Worm (Caenorhabditis elegans): ENCODE data around the gene F54D5.17.

Gene F54D5.17

DNA sequence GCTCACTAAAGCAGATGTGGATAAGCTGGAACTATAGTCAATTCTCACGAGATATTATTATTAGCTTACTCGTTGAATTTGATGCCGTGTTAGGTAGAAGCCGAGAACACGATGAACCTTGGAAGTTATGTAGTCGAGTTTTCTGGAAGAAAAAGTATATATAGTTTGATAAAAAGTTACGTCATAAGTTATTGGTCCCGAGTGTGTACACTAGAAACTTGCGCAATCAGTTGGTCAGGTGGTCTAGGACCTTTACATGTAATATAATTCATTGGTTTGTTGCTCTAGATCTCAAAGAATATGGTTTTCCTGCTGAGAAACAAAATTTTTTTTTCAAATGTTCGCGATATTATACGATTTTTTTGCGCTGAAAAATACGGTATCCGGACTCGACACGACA is 20.5 kb upstream of the F54D5.17 start:
- TF ChIP-seq zag-1 (tag; optimal IDR thresholded peaks at IDR 0.05): no peak
- no peak for TF ChIP-seq nhr-76 (tag; optimal IDR thresholded peaks at IDR 0.05)
- no peak for TF ChIP-seq attf-4 (tag; optimal IDR thresholded peaks at IDR 0.05)
- no peak for TF ChIP-seq ceh-20 (GFP tag; IDR thresholded peaks at IDR 0.05)
- no peak for TF ChIP-seq ZK337.2 (GFP tag; IDR thresholded peaks at IDR 0.05)
- TF ChIP-seq duxl-1 (tag; optimal IDR thresholded peaks at IDR 0.05; ENCODE audit: poor library complexity): no peak
- TF ChIP-seq T26A8.4 (GFP tag; IDR thresholded peaks at IDR 0.05): no peak
- no peak for TF ChIP-seq ces-1 (GFP tag; optimal IDR thresholded peaks at IDR 0.05)
- no peak for TF ChIP-seq hif-1 (tag; optimal IDR thresholded peaks at IDR 0.05)
- TF ChIP-seq ceh-82 (tag; optimal IDR thresholded peaks at IDR 0.05): no peak
- TF ChIP-seq ctbp-1 (GFP tag; IDR thresholded peaks at IDR 0.05): no peak
- no peak for TF ChIP-seq nhr-237 (tag; optimal IDR thresholded peaks at IDR 0.05)

- no peak for TF ChIP-seq nhr-41 (GFP tag; IDR thresholded peaks at IDR 0.05)
- TF ChIP-seq aha-1 (tag): peak; percentile 63
These were observed 19.9 kb upstream of the F54D5.17 start for ce11 chrII:11536505-11536904.

DNA sequence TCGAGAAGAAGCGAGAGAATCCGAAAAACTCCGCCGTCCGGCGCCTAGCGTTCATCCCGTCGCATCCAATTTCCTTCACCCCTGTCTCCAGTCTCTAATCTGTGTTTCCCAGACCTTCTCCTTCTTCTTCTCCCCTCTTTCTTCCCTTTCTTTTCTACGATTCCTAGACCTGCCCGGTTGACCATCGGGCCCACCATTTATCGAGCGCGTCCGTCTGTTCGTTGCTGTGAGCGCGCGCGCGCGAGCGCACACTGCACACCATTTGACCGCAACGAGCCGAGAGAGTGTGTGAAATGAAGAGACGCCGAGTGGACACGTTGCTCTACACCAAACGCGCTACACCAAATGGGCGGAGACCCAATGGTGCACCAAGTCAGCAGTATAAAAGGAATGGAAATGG is 19.3 kb upstream of the F54D5.17 start:
- peak; percentile 73 for TF ChIP-seq lin-38 (GFP tag; IDR thresholded peaks at IDR 0.05)
- TF ChIP-seq dmd-8 (GFP tag; IDR thresholded peaks at IDR 0.05): no peak
- TF ChIP-seq unc-130 (GFP tag; optimal IDR thresholded peaks at IDR 0.05): peak; percentile 70
- peak; percentile 82 for TF ChIP-seq set-16 (GFP tag; IDR thresholded peaks at IDR 0.05)
- TF ChIP-seq D1046.2 (GFP tag; IDR thresholded peaks at IDR 0.05): 0 out of 2 replicates have a peak, but pooled peaks have one; percentile 8
- TF ChIP-seq aha-1 (tag): no peak
- TF ChIP-seq mdl-1 (tag; optimal IDR thresholded peaks at IDR 0.05): peak in 1 of 2 experiments; percentile 3
- peak; percentile 64; the same call in 1 of the 2 replicates for TF ChIP-seq Y48G9A.11 (GFP tag; IDR thresholded peaks at IDR 0.05)
- peak; percentile 9 for TF ChIP-seq spr-3 (GFP tag; optimal IDR thresholded peaks at IDR 0.05)
- no peak for TF ChIP-seq madf-9 (GFP tag; conservative IDR thresholded peaks at IDR 0.05)

DNA sequence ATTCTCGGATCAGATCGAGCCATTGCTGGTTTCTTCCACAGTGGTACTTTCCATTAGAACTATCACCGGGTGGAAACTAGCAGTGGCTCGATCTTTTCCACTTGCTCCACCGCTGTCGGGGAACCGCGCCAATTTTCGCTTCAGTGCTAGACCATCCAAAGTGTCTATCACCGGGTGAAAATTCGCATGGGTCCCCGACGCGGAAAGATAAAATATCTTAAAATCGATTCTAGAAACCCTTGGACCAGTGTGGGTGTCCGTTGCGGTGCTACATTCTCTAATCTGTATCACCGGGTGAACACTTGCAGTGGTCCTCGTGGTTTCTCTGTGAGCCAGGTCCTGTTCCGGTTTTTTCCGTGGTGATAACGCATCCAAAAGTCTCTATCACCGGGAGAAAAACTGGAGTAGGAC is 18.8 kb upstream of the F54D5.17 start:
- TF ChIP-seq pha-4 (GFP tag; IDR thresholded peaks at IDR 0.05): no peak
- no peak for TF ChIP-seq pha-4 (tag; optimal IDR thresholded peaks at IDR 0.05)
- TF ChIP-seq dmd-8 (GFP tag; IDR thresholded peaks at IDR 0.05): no peak
- no peak for TF ChIP-seq mxl-3 (GFP tag; optimal IDR thresholded peaks at IDR 0.05)
- no peak for TF ChIP-seq tra-1 (GFP tag; IDR thresholded peaks at IDR 0.05)

DNA sequence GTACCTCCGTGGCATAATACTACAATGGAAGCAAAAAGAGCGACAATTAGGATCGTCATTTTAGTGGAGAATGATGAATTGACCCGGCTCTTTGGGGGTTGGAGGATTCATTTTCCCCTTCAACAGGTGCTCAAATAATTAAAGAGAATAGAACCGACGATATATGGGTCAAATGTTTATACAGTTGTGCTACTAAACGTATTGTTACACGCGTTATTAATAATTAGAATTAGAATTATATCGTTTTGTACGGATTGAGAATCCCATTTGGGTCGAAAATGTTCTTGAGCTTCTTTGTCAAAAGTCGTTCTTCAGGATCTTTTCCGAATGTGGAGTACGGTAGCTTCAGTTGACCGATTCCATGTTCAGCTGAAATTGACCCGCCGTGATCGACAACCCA is 17.7 kb upstream of the F54D5.17 start, which contains the start of gene Y62F5A.9:
Y62F5A.9 (minus strand) TSS at position 101 of the 400 bp plus-strand sequence.
- TF ChIP-seq lin-15B (tag; optimal IDR thresholded peaks at IDR 0.05) (no peak), attf-4 (tag; optimal IDR thresholded peaks at IDR 0.05) (no peak), T26A8.4 (GFP tag; IDR thresholded peaks at IDR 0.05) (no peak), daf-16 (GFP tag; optimal IDR thresholded peaks at IDR 0.05) (no peak), daf-16 (tag; optimal IDR thresholded peaks at IDR 0.05) (peak; percentile 32), dmd-8 (GFP tag; IDR thresholded peaks at IDR 0.05) (0 out of 2 replicates have a peak, but pooled peaks have one; percentile 5), lim-7 (GFP tag; IDR thresholded peaks at IDR 0.05) (0 out of 2 replicates have a peak, but pooled peaks have one; percentile 10)

- TF ChIP-seq hif-1 (tag; optimal IDR thresholded peaks at IDR 0.05): no peak
- TF ChIP-seq lim-7 (GFP tag; IDR thresholded peaks at IDR 0.05): no peak
- no peak for TF ChIP-seq ZK546.5 (tag; optimal IDR thresholded peaks at IDR 0.05)
- peak; percentile 34 for TF ChIP-seq dpl-1 (GFP tag; optimal IDR thresholded peaks at IDR 0.05)
- peak; percentile 32 for TF ChIP-seq ama-1 (optimal IDR thresholded peaks at IDR 0.05)
- no peak for TF ChIP-seq ZK337.2 (GFP tag; IDR thresholded peaks at IDR 0.05)
- TF ChIP-seq lsy-2 (tag; optimal IDR thresholded peaks at IDR 0.05): peak in 1 of 2 experiments; percentile 61
- peak; percentile 20 for TF ChIP-seq mep-1 (tag; optimal IDR thresholded peaks at IDR 0.05)
- no peak for TF ChIP-seq tag-97 (GFP tag; IDR thresholded peaks at IDR 0.05)
- no peak for TF ChIP-seq lin-39 (tag; optimal IDR thresholded peaks at IDR 0.05)
- TF ChIP-seq duxl-1 (tag; optimal IDR thresholded peaks at IDR 0.05; ENCODE audit: poor library complexity): no peak
- TF ChIP-seq daf-16 (GFP tag; optimal IDR thresholded peaks at IDR 0.05): no peak
- peak; percentile 68 for TF ChIP-seq daf-16 (tag; optimal IDR thresholded peaks at IDR 0.05)
- no peak for TF ChIP-seq pha-4 (GFP tag; IDR thresholded peaks at IDR 0.05)
- TF ChIP-seq pha-4 (tag; optimal IDR thresholded peaks at IDR 0.05): no peak
- peak; percentile 42; the same call in 1 of the 2 replicates for TF ChIP-seq arid-1 (GFP tag; conservative IDR thresholded peaks at IDR 0.05)
- TF ChIP-seq nhr-102 (tag; optimal IDR thresholded peaks at IDR 0.05): no peak
- peak; percentile 6 for TF ChIP-seq hlh-30 (tag; optimal IDR thresholded peaks at IDR 0.05; ENCODE audit: insufficient read depth)
- TF ChIP-seq ceh-28 (tag; optimal IDR thresholded peaks at IDR 0.05): peak; percentile 47
These were observed 14.1 kb upstream of the F54D5.17 start, which contains the start of gene gtf-2E2 for ce11 chrII:11542385-11542784. Gene gtf-2E2 (minus strand): TSS chrII:11542495.

All from whole organism, L4 larva.